Worm (Caenorhabditis elegans) whole organism, early embryonic: ENCODE measurements around the gene K02E7.1.
"Not testable (repeated sequence)": the region's sequence is repeated elsewhere in the genome, so short reads cannot be mapped to it uniquely, and the experiment has no call there.

Experiments used
- F13C5.2 ChIP-seq: sonication (generic microtip); optimal IDR thresholded peaks from 2 replicates; lab custom pipeline; 2017; ENCODE audit warnings: mild to moderate bottlenecking, missing genetic modification characterization, inconsistent platforms, missing compliant biosample characterization
- ama-1 ChIP-seq: fragments of 150-350 bp; optimal IDR thresholded peaks from 2 replicates; lab custom pipeline; 2014
- flt-1 ChIP-seq: fragments of 200-800 bp; sonication (Bioruptor generic); IDR thresholded peaks from 2 replicates; pipeline ENCODE4 v1.3.6; 2022; ENCODE audit warnings: missing genetic modification characterization, missing compliant biosample characterization
- pes-1 ChIP-seq: fragments of 200-800 bp; sonication (Bioruptor generic); IDR thresholded peaks from 2 replicates; pipeline ENCODE4 v1.3.6; 2022; ENCODE audit warnings: missing genetic modification reagents, missing genetic modification characterization, missing compliant biosample characterization
- tbx-11 ChIP-seq: fragments of 200-800 bp; sonication (Bioruptor generic); IDR thresholded peaks from 2 replicates; pipeline ENCODE4 v1.3.6; 2022; ENCODE audit warnings: missing genetic modification characterization, missing compliant biosample characterization

- TF ChIP-seq ama-1 (lab: Kevin White, UChicago); pes-1 (GFP tag; lab: Robert Waterston, UW); F13C5.2 (tag; lab: Kevin White, UChicago); tbx-11 (GFP tag; lab: Robert Waterston, UW); flt-1 (GFP tag; lab: Robert Waterston, UW): not testable (repeated sequence)
Observed at ce11 chrII:1060702-1061101, 22.3 kb upstream of the K02E7.1 start, which contains the start of gene btb-10.
